Fruit fly (Drosophila melanogaster) whole organism, embryonic: ENCODE data around the gene Lamtor5.

Experiments used
- Ada2b ChIP-seq: fragments of 200-800 bp; sonication (Bioruptor generic); IDR thresholded peaks from 2 replicates; pipeline ENCODE4 v1.3.6; 2022; ENCODE audit warnings: missing biosample characterization, missing genetic modification characterization
- B-H2 ChIP-seq: fragments of 200-800 bp; sonication (Bioruptor generic); optimal IDR thresholded peaks from 2 replicates; lab custom pipeline; 2018; ENCODE audit warnings: missing biosample characterization, mild to moderate bottlenecking, missing genetic modification characterization
- CG10147 ChIP-seq: fragments of 200-800 bp; sonication (Bioruptor generic); optimal IDR thresholded peaks from 2 replicates; lab custom pipeline; 2019; ENCODE audit warnings: missing biosample characterization, mild to moderate bottlenecking, missing genetic modification characterization, moderate library complexity
- CG11723 ChIP-seq: fragments of 200-800 bp; sonication (Bioruptor generic); optimal IDR thresholded peaks from 2 replicates; lab custom pipeline; 2017; ENCODE audit warnings: missing biosample characterization, mild to moderate bottlenecking, missing genetic modification characterization
- CG12071 ChIP-seq: fragments of 200-800 bp; sonication (Bioruptor generic); optimal IDR thresholded peaks from 3 replicates; lab custom pipeline; 2018; ENCODE audit warnings: missing biosample characterization, mild to moderate bottlenecking, missing genetic modification characterization
- CG13424 ChIP-seq: fragments of 200-800 bp; sonication (Bioruptor generic); optimal IDR thresholded peaks from 2 replicates; lab custom pipeline; 2019; ENCODE audit warnings: missing biosample characterization, mild to moderate bottlenecking, missing genetic modification characterization, moderate library complexity
- CG18599 ChIP-seq: fragments of 200-800 bp; sonication (Bioruptor generic); optimal IDR thresholded peaks from 3 replicates; lab custom pipeline; 2017; ENCODE audit warnings: missing biosample characterization, missing genetic modification characterization, mild to moderate bottlenecking, moderate library complexity, missing genetic modification reagents
- CG2875 ChIP-seq: fragments of 200-800 bp; sonication (Bioruptor generic); optimal IDR thresholded peaks from 2 replicates; lab custom pipeline; 2017; ENCODE audit warnings: missing biosample characterization, mild to moderate bottlenecking, missing genetic modification characterization, missing genetic modification reagents
- CG30403 ChIP-seq: fragments of 200-800 bp; sonication (Bioruptor generic); optimal IDR thresholded peaks from 3 replicates; lab custom pipeline; 2016; ENCODE audit warnings: missing biosample characterization, missing genetic modification characterization
- CG3163 ChIP-seq: fragments of 200-800 bp; sonication (Bioruptor generic); optimal IDR thresholded peaks from 3 replicates; lab custom pipeline; 2016; ENCODE audit warnings: missing biosample characterization, missing genetic modification characterization
- CG32767 ChIP-seq: fragments of 200-800 bp; sonication (Bioruptor generic); IDR thresholded peaks from 2 replicates; pipeline ENCODE4 v1.3.6; 2022; ENCODE audit warnings: missing biosample characterization, missing genetic modification characterization
- CG42726 ChIP-seq: fragments of 200-800 bp; sonication (Bioruptor generic); IDR thresholded peaks from 2 replicates; pipeline ENCODE4 v1.3.6; 2022; ENCODE audit warnings: missing biosample characterization, missing genetic modification characterization; ENCODE audit not compliant: partially characterized antibody
- CG4282 ChIP-seq: fragments of 200-800 bp; sonication (Bioruptor generic); optimal IDR thresholded peaks from 2 replicates; lab custom pipeline; 2016; ENCODE audit warnings: missing biosample characterization, missing genetic modification characterization
- CG4820 ChIP-seq: fragments of 200-800 bp; sonication (Bioruptor generic); optimal IDR thresholded peaks from 3 replicates; lab custom pipeline; 2016; ENCODE audit warnings: missing biosample characterization, missing genetic modification characterization
- CG5245 ChIP-seq: fragments of 200-800 bp; sonication (Bioruptor generic); optimal IDR thresholded peaks from 3 replicates; lab custom pipeline; 2016; ENCODE audit warnings: missing biosample characterization, missing genetic modification characterization
- CG6272 ChIP-seq: fragments of 200-800 bp; sonication (Bioruptor generic); IDR thresholded peaks from 2 replicates; pipeline ENCODE4 v1.3.6; 2022; ENCODE audit warnings: missing biosample characterization, missing genetic modification characterization
- CG6791 ChIP-seq: fragments of 200-800 bp; sonication (Bioruptor generic); IDR thresholded peaks from 3 replicates; pipeline ENCODE4 v1.3.6; 2022; ENCODE audit warnings: missing biosample characterization, missing genetic modification characterization; ENCODE audit not compliant: partially characterized antibody
- CG6813 ChIP-seq: fragments of 200-800 bp; sonication (Bioruptor generic); optimal IDR thresholded peaks from 2 replicates; lab custom pipeline; 2017; ENCODE audit warnings: missing biosample characterization, missing genetic modification characterization, mild to moderate bottlenecking, moderate library complexity, missing genetic modification reagents
- CG7987 ChIP-seq: fragments of 200-800 bp; sonication (Bioruptor generic); optimal IDR thresholded peaks from 2 replicates; lab custom pipeline; 2018; ENCODE audit warnings: missing biosample characterization, mild to moderate bottlenecking, missing genetic modification characterization, moderate library complexity
- CG9215 ChIP-seq: fragments of 200-800 bp; sonication (Bioruptor generic); IDR thresholded peaks from 2 replicates; pipeline ENCODE4 v1.3.6; 2022; ENCODE audit warnings: missing biosample characterization, missing genetic modification characterization
- Deaf1 ChIP-seq: fragments of 200-800 bp; optimal IDR thresholded peaks from 3 replicates; lab custom pipeline; 2019; ENCODE audit warnings: missing biosample characterization, mild to moderate bottlenecking, missing genetic modification characterization, moderate library complexity
- E2f2 ChIP-seq: fragments of 200-800 bp; sonication (Bioruptor generic); IDR thresholded peaks from 2 replicates; pipeline ENCODE4 v1.3.6; 2022; ENCODE audit warnings: missing biosample characterization, missing genetic modification characterization
- Hr3 ChIP-seq: fragments of 200-800 bp; sonication (Bioruptor generic); optimal IDR thresholded peaks from 3 replicates; lab custom pipeline; 2016; ENCODE audit warnings: missing biosample characterization, missing genetic modification characterization
- Hr39 ChIP-seq: fragments of >200 bp; optimal IDR thresholded peaks from 2 replicates; lab custom pipeline; 2017
- Lpt ChIP-seq: fragments of >200 bp; optimal IDR thresholded peaks from 2 replicates; lab custom pipeline; 2018; ENCODE audit warnings: missing biosample characterization, missing genetic modification characterization
- Med ChIP-seq: fragments of 200-800 bp; sonication (Bioruptor generic); peaks from one replicate; lab custom pipeline; 2016; ENCODE audit warnings: missing biosample characterization, missing genetic modification characterization, mild to moderate bottlenecking, inconsistent platforms, moderate library complexity
- Ravus ChIP-seq: fragments of 200-800 bp; sonication (Bioruptor generic); IDR thresholded peaks from 2 replicates; pipeline ENCODE4 v1.3.6; 2022; ENCODE audit warnings: missing biosample characterization, missing genetic modification characterization
- Side ChIP-seq: fragments of 200-800 bp; sonication (Bioruptor generic); optimal IDR thresholded peaks from 2 replicates; lab custom pipeline; 2016; ENCODE audit warnings: missing biosample characterization, missing genetic modification characterization
- TFAM ChIP-seq: fragments of 200-800 bp; sonication (Bioruptor generic); optimal IDR thresholded peaks from 2 replicates; lab custom pipeline; 2017; ENCODE audit warnings: missing biosample characterization, missing genetic modification characterization, inconsistent platforms
- Taf1 ChIP-seq: fragments of 200-800 bp; sonication (Bioruptor generic); IDR thresholded peaks from 2 replicates; pipeline ENCODE4 v1.3.6; 2022; ENCODE audit warnings: missing biosample characterization, missing genetic modification characterization
- Trl ChIP-seq, 3 experiments: fragments of >200 bp in 2 of 3; fragments of 200-800 bp in 1 of 3; sonication (Bioruptor generic) in 1 of 3; optimal IDR thresholded peaks; 2 replicates in 1 of 3; 3 replicates in 2 of 3; lab custom pipeline; 2016 to 2017; ENCODE audit warnings: missing biosample characterization in 1 of 3, missing genetic modification characterization in 1 of 3
- amos ChIP-seq: fragments of 200-800 bp; sonication (Bioruptor generic); IDR thresholded peaks from 2 replicates; pipeline ENCODE4 v1.3.6; 2022; ENCODE audit warnings: missing biosample characterization, missing genetic modification characterization; ENCODE audit not compliant: partially characterized antibody
- az2 ChIP-seq: fragments of 200-800 bp; sonication (Bioruptor generic); optimal IDR thresholded peaks from 3 replicates; lab custom pipeline; 2016; ENCODE audit warnings: missing biosample characterization, missing genetic modification characterization
- cas ChIP-seq: fragments of 200-800 bp; sonication (Bioruptor generic); IDR thresholded peaks from 2 replicates; pipeline ENCODE4 v1.3.6; 2022; ENCODE audit warnings: missing biosample characterization, missing genetic modification characterization
- crc ChIP-seq: fragments of 200-800 bp; sonication (Bioruptor generic); optimal IDR thresholded peaks from 2 replicates; lab custom pipeline; 2016; ENCODE audit warnings: missing biosample characterization, missing genetic modification characterization
- crp ChIP-seq, 2 experiments: fragments of 200-800 bp; sonication (Bioruptor generic); optimal IDR thresholded peaks; 2 replicates in 1 of 2; 3 replicates in 1 of 2; lab custom pipeline; 2017; ENCODE audit warnings: missing biosample characterization in 2 of 2, missing genetic modification characterization in 2 of 2, mild to moderate bottlenecking in 1 of 2, moderate library complexity in 1 of 2
- fu2 ChIP-seq: fragments of 200-800 bp; sonication (Bioruptor generic); optimal IDR thresholded peaks from 2 replicates; lab custom pipeline; 2016; ENCODE audit warnings: missing biosample characterization, missing genetic modification characterization
- gfzf ChIP-seq: fragments of 200-800 bp; sonication (Bioruptor generic); optimal IDR thresholded peaks from 2 replicates; lab custom pipeline; 2016; ENCODE audit warnings: missing biosample characterization, mild to moderate bottlenecking, missing genetic modification characterization, moderate library complexity
- gsb ChIP-seq: fragments of 200-800 bp; sonication (Bioruptor generic); IDR thresholded peaks from 2 replicates; pipeline ENCODE4 v1.3.6; 2022; ENCODE audit warnings: missing biosample characterization, missing genetic modification characterization
- h ChIP-seq: fragments of >200 bp; optimal IDR thresholded peaks from 2 replicates; lab custom pipeline; 2017
- her ChIP-seq: fragments of 200-800 bp; sonication (Bioruptor generic); optimal IDR thresholded peaks from 2 replicates; lab custom pipeline; 2016; ENCODE audit warnings: missing biosample characterization, missing genetic modification characterization
- hkb ChIP-seq, 2 experiments: fragments of 200-800 bp in 1 of 2; fragments of >200 bp in 1 of 2; sonication (Bioruptor generic) in 1 of 2; IDR thresholded peaks in 1 of 2; optimal IDR thresholded peaks in 1 of 2; 2 replicates each; pipeline versions ENCODE4 v1.3.6 to Lab custom; 2017 to 2022; ENCODE audit warnings: missing biosample characterization in 1 of 2, missing genetic modification characterization in 1 of 2
- insv ChIP-seq, 2 experiments: fragments of 200-800 bp; sonication (Bioruptor generic); optimal IDR thresholded peaks; 3 replicates each; lab custom pipeline; 2016 to 2018; ENCODE audit warnings: missing biosample characterization in 2 of 2, missing genetic modification characterization in 2 of 2
- kah ChIP-seq: fragments of 200-800 bp; sonication (Bioruptor generic); optimal IDR thresholded peaks from 2 replicates; lab custom pipeline; 2018; ENCODE audit warnings: missing biosample characterization, mild to moderate bottlenecking, missing genetic modification characterization
- mld ChIP-seq: fragments of 200-800 bp; sonication (Bioruptor generic); IDR thresholded peaks from 3 replicates; pipeline ENCODE4 v1.3.6; 2022; ENCODE audit warnings: missing biosample characterization, missing genetic modification characterization; ENCODE audit not compliant: partially characterized antibody
- schlank ChIP-seq: fragments of 200-800 bp; sonication (Bioruptor generic); optimal IDR thresholded peaks from 2 replicates; lab custom pipeline; 2018; ENCODE audit warnings: missing biosample characterization, mild to moderate bottlenecking, missing genetic modification characterization
- slbo ChIP-seq: fragments of 200-800 bp; sonication (Bioruptor generic); IDR thresholded peaks from 2 replicates; pipeline ENCODE4 v1.3.6; 2022; ENCODE audit warnings: missing biosample characterization, missing genetic modification characterization
- slp2 ChIP-seq: fragments of 200-800 bp; sonication (Bioruptor generic); optimal IDR thresholded peaks from 2 replicates; lab custom pipeline; 2016; ENCODE audit warnings: missing biosample characterization, missing genetic modification characterization
- stc ChIP-seq: fragments of 200-800 bp; sonication (Bioruptor generic); IDR thresholded peaks from 2 replicates; pipeline ENCODE4 v1.3.6; 2022; ENCODE audit warnings: missing biosample characterization, missing genetic modification characterization
- tx ChIP-seq: fragments of 200-800 bp; sonication (Bioruptor generic); optimal IDR thresholded peaks from 2 replicates; lab custom pipeline; 2016; ENCODE audit warnings: missing biosample characterization, missing genetic modification characterization

The Lamtor5 gene

dm6 chrX:1900123-1900818 is 41.5 kb upstream of the Lamtor5 start, which contains the start of gene arm:
TSS of gene arm (minus strand) at chrX:1900646.
- no peak for TF ChIP-seq CG6272 (GFP tag; lab: Robert Waterston, UW)
- TF ChIP-seq CG6791 (GFP tag; lab: Robert Waterston, UW), result no peak
- 0 out of 2 replicates have a peak, but pooled peaks have one; percentile 9 for TF ChIP-seq CG32767 (GFP tag; lab: Robert Waterston, UW)
- no peak for TF ChIP-seq TFAM (GFP tag; lab: Kevin White, UChicago)
- TF ChIP-seq CG5245 (GFP tag; lab: Kevin White, UChicago), result no peak
- TF ChIP-seq CG30403 (GFP tag; lab: Kevin White, UChicago), result peak; percentile 21
- no peak for TF ChIP-seq Deaf1 (tag; lab: Kevin White, UChicago)
- TF ChIP-seq CG10147 (GFP tag; lab: Kevin White, UChicago), result no peak
- TF ChIP-seq slp2 (GFP tag; lab: Kevin White, UChicago), result no peak
- TF ChIP-seq gsb (GFP tag; lab: Robert Waterston, UW), result no peak
- no peak for TF ChIP-seq Ada2b
- TF ChIP-seq fu2 (GFP tag; lab: Kevin White, UChicago), result no peak
- TF ChIP-seq kah (GFP tag; lab: Kevin White, UChicago), result no peak
- TF ChIP-seq insv (GFP tag; optimal IDR thresholded peaks at IDR 0.05; lab: Kevin White, UChicago), result no peak
- peak; percentile 26 for TF ChIP-seq CG4820 (GFP tag; lab: Kevin White, UChicago)
- TF ChIP-seq CG2875 (GFP tag; lab: Kevin White, UChicago), result no peak
- peak; percentile 85 for TF ChIP-seq E2f2 (GFP tag; lab: Robert Waterston, UW)
- TF ChIP-seq h (lab: Kevin White, UChicago), result no peak
- TF ChIP-seq schlank (tag; lab: Kevin White, UChicago), result no peak
- TF ChIP-seq Med, result peak; percentile 20
- no peak for TF ChIP-seq CG6813 (GFP tag; lab: Kevin White, UChicago)
- TF ChIP-seq gfzf, result peak; percentile 16
- TF ChIP-seq mld (GFP tag; lab: Robert Waterston, UW), result no peak
- no peak for TF ChIP-seq CG9215 (GFP tag; lab: Robert Waterston, UW)
- TF ChIP-seq hkb (optimal IDR thresholded peaks at IDR 0.05; lab: Kevin White, UChicago), result no peak
- no peak for TF ChIP-seq hkb (GFP tag; IDR thresholded peaks at IDR 0.05; lab: Robert Waterston, UW)
- no peak for TF ChIP-seq Hr3 (GFP tag; lab: Kevin White, UChicago)
- no peak for TF ChIP-seq her (GFP tag; lab: Kevin White, UChicago)
- TF ChIP-seq crp (GFP tag; optimal IDR thresholded peaks at IDR 0.05; lab: Kevin White, UChicago), result no peak
- no peak for TF ChIP-seq crc
- no peak for TF ChIP-seq CG13424
- TF ChIP-seq CG18599 (GFP tag; lab: Kevin White, UChicago), result no peak
- no peak for TF ChIP-seq Taf1
- no peak for TF ChIP-seq CG3163 (GFP tag; lab: Kevin White, UChicago)
- TF ChIP-seq CG11723, result no peak
- TF ChIP-seq Trl (optimal IDR thresholded peaks at IDR 0.05; lab: Kevin White, UChicago), result no peak
- no peak for TF ChIP-seq Trl (GFP tag; optimal IDR thresholded peaks at IDR 0.05; lab: Kevin White, UChicago)
- no peak for TF ChIP-seq CG4282 (GFP tag; lab: Kevin White, UChicago)
- TF ChIP-seq Ravus (GFP tag; lab: Robert Waterston, UW), result no peak
- no peak for TF ChIP-seq Hr39 (lab: Kevin White, UChicago)
- no peak for TF ChIP-seq az2
- no peak for TF ChIP-seq CG12071
- TF ChIP-seq cas (GFP tag; lab: Robert Waterston, UW), result no peak
- no peak for TF ChIP-seq CG7987 (GFP tag; lab: Kevin White, UChicago)
- no peak for TF ChIP-seq Side
- TF ChIP-seq B-H2 (GFP tag; lab: Kevin White, UChicago), result no peak
- TF ChIP-seq CG42726, result no peak
- no peak for TF ChIP-seq Lpt
- TF ChIP-seq slbo (GFP tag; lab: Robert Waterston, UW), result no peak; the same call in 1 of the 2 replicates
- peak; percentile 26; the same call in 1 of the 2 replicates for TF ChIP-seq amos (GFP tag; lab: Robert Waterston, UW)
- TF ChIP-seq tx (GFP tag; lab: Kevin White, UChicago), result no peak
- TF ChIP-seq stc (GFP tag; lab: Robert Waterston, UW), result no peak
